Comparison of ENCODE assay signal across 2 worm cellular contexts in the genomic region with DNA sequence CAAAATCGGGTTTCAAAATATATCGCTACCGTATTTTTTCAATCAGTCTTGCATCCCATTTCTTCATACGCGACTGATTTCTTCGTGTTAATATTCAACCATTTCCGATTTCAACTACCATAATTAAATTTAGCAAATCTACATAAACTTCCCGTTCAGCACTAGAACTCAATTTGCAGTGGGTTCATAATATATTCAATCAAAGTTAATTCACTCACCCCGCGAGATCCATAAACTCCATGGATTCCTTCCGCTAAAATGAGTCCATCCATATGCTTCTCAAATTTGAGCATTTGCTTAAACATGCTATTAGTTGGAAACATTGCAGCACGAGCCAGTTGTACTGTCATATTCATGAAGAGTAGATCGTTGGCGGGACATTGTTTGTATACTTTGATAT.
A peak's percentile ranks its signal among the peaks of the same experiment; 100 is the strongest.
TF ChIP-seq lines count a peak whose summit lies in the region.

No protein-coding gene starts in this region.

TF ChIP-seq in whole organism, late embryonic, 69 proteins besides CTCF, POLR2A, EP300 and RAD21:
- TF ChIP-seq ceh-45 (GFP tag; IDR thresholded peaks at IDR 0.05; lab: Robert Waterston, UW) (no peak), unc-42 (tag; optimal IDR thresholded peaks at IDR 0.05; lab: Kevin White, UChicago) (peak; percentile 65)

TF ChIP-seq in whole organism, mixed stage, embryonic, 35 proteins besides CTCF, POLR2A, EP300 and RAD21:
- TF ChIP-seq ces-1 (GFP tag; optimal IDR thresholded peaks at IDR 0.05; lab: Kevin White, UChicago) (peak; percentile 96), sem-2 (GFP tag; optimal IDR thresholded peaks at IDR 0.05; lab: Kevin White, UChicago) (no peak), nhr-28 (tag; optimal IDR thresholded peaks at IDR 0.05; lab: Kevin White, UChicago) (no peak)
